Worm (Caenorhabditis elegans) whole organism, dauer: ENCODE measurements around the gene K12H6.12.

Source experiments
- unc-62 ChIP-seq: sonication (generic microtip); optimal IDR thresholded peaks from 2 replicates; lab custom pipeline; 2017; ENCODE audit warnings: missing biosample characterization, missing genetic modification reagents, missing genetic modification characterization

Gene K12H6.12

ce11 chrII:2787031-2787512, 20.9 kb upstream of the K12H6.12 start, which contains the start of the genes F08D12.12 and srpa-72:
Gene F08D12.12, minus strand, starts transcription at chrII:2787081.
Gene srpa-72, plus strand, starts transcription at chrII:2787481.
- no peak for TF ChIP-seq unc-62

- no peak for TF ChIP-seq unc-62
Observed at ce11 chrII:2787849-2788248, 20.1 kb upstream of the K12H6.12 start.

ce11 chrII:2791693-2792092, 16.3 kb upstream of the K12H6.12 start:
- no peak for TF ChIP-seq unc-62

- no peak for TF ChIP-seq unc-62
Observed at ce11 chrII:2795413-2795812, 12.5 kb upstream of the K12H6.12 start.

- no peak for TF ChIP-seq unc-62
Observed at ce11 chrII:2796431-2796830, 11.5 kb upstream of the K12H6.12 start.

- TF ChIP-seq unc-62 = no peak
Observed at ce11 chrII:2797951-2798350, 10.0 kb upstream of the K12H6.12 start.

- no peak for TF ChIP-seq unc-62
Observed at ce11 chrII:2800550-2801233, 7.3 kb upstream of the K12H6.12 start, which contains the start of gene nhr-119. Gene nhr-119, minus strand, starts transcription at chrII:2800600.

- TF ChIP-seq unc-62 = no peak
Observed at ce11 chrII:2801764-2802163, 6.2 kb upstream of the K12H6.12 start.

ce11 chrII:2802804-2803586, 5.0 kb upstream of the K12H6.12 start:
- TF ChIP-seq unc-62 = no peak

- TF ChIP-seq unc-62 = no peak
Observed at ce11 chrII:2804245-2804644, 3.7 kb upstream of the K12H6.12 start.

ce11 chrII:2804949-2805348, 3.0 kb upstream of the K12H6.12 start:
- no peak for TF ChIP-seq unc-62

- no peak for TF ChIP-seq unc-62
Observed at ce11 chrII:2805566-2805965, 2.4 kb upstream of the K12H6.12 start.

ce11 chrII:2815017-2815416, 7.1 kb downstream of the K12H6.12 start:
- TF ChIP-seq unc-62 = no peak

- no peak for TF ChIP-seq unc-62
Observed at ce11 chrII:2815444-2815843, 7.5 kb downstream of the K12H6.12 start, which contains the start of gene K12H6.2. Gene K12H6.2, minus strand, starts transcription at chrII:2815544.

ce11 chrII:2816676-2817075, 8.7 kb downstream of the K12H6.12 start, which contains the start of gene set-13:
Gene set-13, plus strand, starts transcription at chrII:2816976.
- TF ChIP-seq unc-62 = no peak

- no peak for TF ChIP-seq unc-62
Observed at ce11 chrII:2822435-2822920, 14.5 kb downstream of the K12H6.12 start, which contains the start of the genes fut-4 and K12H6.10. Gene fut-4, minus strand, starts transcription at chrII:2822535. Gene K12H6.10, plus strand, starts transcription at chrII:2822870.

- TF ChIP-seq unc-62 = no peak
Observed at ce11 chrII:2824169-2824568, 16.2 kb downstream of the K12H6.12 start, which contains the start of the genes K12H6.4 and K12H6.9. Gene K12H6.4, minus strand, starts transcription at chrII:2824269. Gene K12H6.9, plus strand, starts transcription at chrII:2824404.
